Fruit fly (Drosophila melanogaster) whole organism, embryonic: ENCODE measurements around the gene CG13634.

Experiments used
- Aef1 ChIP-seq: fragments of 200-800 bp; sonication (Bioruptor generic); IDR thresholded peaks from 3 replicates; pipeline ENCODE4 v1.3.6; 2022; ENCODE audit warnings: missing biosample characterization, missing genetic modification characterization
- Blimp-1 ChIP-seq: fragments of 200-800 bp; sonication (Bioruptor generic); optimal IDR thresholded peaks from 3 replicates; lab custom pipeline; 2018; ENCODE audit warnings: missing biosample characterization, missing genetic modification characterization, mild to moderate bottlenecking, moderate library complexity, missing genetic modification reagents
- CG10209 ChIP-seq: fragments of 200-800 bp; sonication (Bioruptor generic); optimal IDR thresholded peaks from 3 replicates; lab custom pipeline; 2017; ENCODE audit warnings: missing biosample characterization, mild to moderate bottlenecking, missing genetic modification characterization, missing genetic modification reagents
- CG11560 ChIP-seq: fragments of 200-800 bp; sonication (Bioruptor generic); IDR thresholded peaks from 3 replicates; pipeline ENCODE4 v1.3.6; 2022; ENCODE audit warnings: missing biosample characterization, missing genetic modification characterization
- CG15514 ChIP-seq: fragments of 200-800 bp; sonication (Bioruptor generic); optimal IDR thresholded peaks from 3 replicates; lab custom pipeline; 2017; ENCODE audit warnings: missing biosample characterization, missing genetic modification characterization, mild to moderate bottlenecking, moderate library complexity, missing genetic modification reagents
- CG1647 ChIP-seq: fragments of 200-800 bp; sonication (Bioruptor generic); optimal IDR thresholded peaks from 3 replicates; lab custom pipeline; 2016; ENCODE audit warnings: missing biosample characterization, missing genetic modification characterization
- CG17328 ChIP-seq: fragments of 200-800 bp; sonication (Bioruptor generic); IDR thresholded peaks from 2 replicates; pipeline ENCODE4 v1.3.6; 2022; ENCODE audit warnings: missing biosample characterization, missing genetic modification characterization
- CG1792 ChIP-seq: fragments of 200-800 bp; sonication (Bioruptor generic); optimal IDR thresholded peaks from 2 replicates; lab custom pipeline; 2016; ENCODE audit warnings: missing biosample characterization, missing genetic modification characterization
- CG1832 ChIP-seq: fragments of 200-800 bp; sonication (Bioruptor generic); optimal IDR thresholded peaks from 2 replicates; lab custom pipeline; 2017; ENCODE audit warnings: missing biosample characterization, mild to moderate bottlenecking, missing genetic modification characterization, inconsistent platforms
- CG18476 ChIP-seq: fragments of 200-800 bp; sonication (Bioruptor generic); optimal IDR thresholded peaks from 2 replicates; lab custom pipeline; 2016; ENCODE audit warnings: missing biosample characterization, mild to moderate bottlenecking, missing genetic modification characterization
- CG2116 ChIP-seq: fragments of 200-800 bp; sonication (Bioruptor generic); optimal IDR thresholded peaks from 3 replicates; lab custom pipeline; 2018; ENCODE audit warnings: missing biosample characterization, mild to moderate bottlenecking, missing genetic modification characterization
- CG3163 ChIP-seq: fragments of 200-800 bp; sonication (Bioruptor generic); optimal IDR thresholded peaks from 3 replicates; lab custom pipeline; 2016; ENCODE audit warnings: missing biosample characterization, missing genetic modification characterization
- CG3281 ChIP-seq: fragments of 200-800 bp; sonication (Bioruptor generic); optimal IDR thresholded peaks from 3 replicates; lab custom pipeline; 2017; ENCODE audit warnings: missing biosample characterization, mild to moderate bottlenecking, missing genetic modification characterization
- CG34224 ChIP-seq: fragments of 200-800 bp; sonication (Bioruptor generic); IDR thresholded peaks from 3 replicates; pipeline ENCODE4 v1.3.6; 2022; ENCODE audit warnings: missing biosample characterization, missing genetic modification characterization; ENCODE audit not compliant: partially characterized antibody
- CG3726 ChIP-seq: fragments of 200-800 bp; sonication (Bioruptor generic); IDR thresholded peaks from 3 replicates; pipeline ENCODE4, ENCODE4 v1.3.6; 2022; ENCODE audit warnings: missing biosample characterization, missing genetic modification characterization
- CG42726 ChIP-seq: fragments of 200-800 bp; sonication (Bioruptor generic); IDR thresholded peaks from 2 replicates; pipeline ENCODE4 v1.3.6; 2022; ENCODE audit warnings: missing biosample characterization, missing genetic modification characterization; ENCODE audit not compliant: partially characterized antibody
- CG4282 ChIP-seq: fragments of 200-800 bp; sonication (Bioruptor generic); optimal IDR thresholded peaks from 2 replicates; lab custom pipeline; 2016; ENCODE audit warnings: missing biosample characterization, missing genetic modification characterization
- CG4360 ChIP-seq: fragments of 200-800 bp; sonication (Bioruptor generic); IDR thresholded peaks from 2 replicates; pipeline ENCODE4 v1.3.6; 2022; ENCODE audit warnings: missing biosample characterization, missing genetic modification characterization
- CG4404 ChIP-seq: fragments of 200-800 bp; sonication (Bioruptor generic); IDR thresholded peaks from 2 replicates; pipeline ENCODE4 v1.3.6; 2022; ENCODE audit warnings: missing biosample characterization, missing genetic modification characterization
- CG4707 ChIP-seq: fragments of 200-800 bp; sonication (Bioruptor generic); optimal IDR thresholded peaks from 2 replicates; lab custom pipeline; 2018; ENCODE audit warnings: missing biosample characterization, mild to moderate bottlenecking, missing genetic modification characterization, moderate library complexity
- CG6272 ChIP-seq: fragments of 200-800 bp; sonication (Bioruptor generic); IDR thresholded peaks from 2 replicates; pipeline ENCODE4 v1.3.6; 2022; ENCODE audit warnings: missing biosample characterization, missing genetic modification characterization
- CG8281 ChIP-seq: fragments of 200-800 bp; sonication (Bioruptor generic); optimal IDR thresholded peaks from 2 replicates; lab custom pipeline; 2018; ENCODE audit warnings: missing biosample characterization, mild to moderate bottlenecking, missing genetic modification characterization, moderate library complexity
- Camta ChIP-seq: fragments of 200-800 bp; sonication (Bioruptor generic); optimal IDR thresholded peaks from 2 replicates; lab custom pipeline; 2016; ENCODE audit warnings: missing biosample characterization, missing genetic modification characterization
- CkIIα-i1 ChIP-seq: fragments of 200-800 bp; sonication (Bioruptor generic); IDR thresholded peaks from 2 replicates; pipeline ENCODE4 v1.3.6; 2022; ENCODE audit warnings: missing biosample characterization, missing genetic modification characterization
- E2f2 ChIP-seq: fragments of 200-800 bp; sonication (Bioruptor generic); IDR thresholded peaks from 2 replicates; pipeline ENCODE4 v1.3.6; 2022; ENCODE audit warnings: missing biosample characterization, missing genetic modification characterization
- PHDP ChIP-seq: fragments of 200-800 bp; sonication (Bioruptor generic); optimal IDR thresholded peaks from 3 replicates; lab custom pipeline; 2018; ENCODE audit warnings: missing biosample characterization, mild to moderate bottlenecking, missing genetic modification characterization, moderate library complexity
- Scr ChIP-seq: fragments of 200-800 bp; sonication (Bioruptor generic); IDR thresholded peaks from 2 replicates; pipeline ENCODE4 v1.3.6; 2022; ENCODE audit warnings: missing biosample characterization, missing genetic modification characterization; ENCODE audit not compliant: partially characterized antibody
- Trl ChIP-seq, 3 experiments: fragments of >200 bp in 2 of 3; fragments of 200-800 bp in 1 of 3; sonication (Bioruptor generic) in 1 of 3; optimal IDR thresholded peaks; 2 replicates in 1 of 3; 3 replicates in 2 of 3; lab custom pipeline; 2016 to 2017; ENCODE audit warnings: missing biosample characterization in 1 of 3, missing genetic modification characterization in 1 of 3
- Xrp1 ChIP-seq: fragments of 200-800 bp; sonication (Bioruptor generic); IDR thresholded peaks from 2 replicates; pipeline ENCODE4 v1.3.6; 2022; ENCODE audit warnings: missing biosample characterization, missing genetic modification characterization
- YL-1 ChIP-seq: fragments of 200-800 bp; sonication (Bioruptor generic); optimal IDR thresholded peaks from 3 replicates; lab custom pipeline; 2017; ENCODE audit warnings: missing biosample characterization, mild to moderate bottlenecking, missing genetic modification characterization
- ab ChIP-seq: fragments of 200-800 bp; sonication (Bioruptor generic); optimal IDR thresholded peaks from 2 replicates; lab custom pipeline; 2016; ENCODE audit warnings: missing biosample characterization, missing genetic modification characterization
- amos ChIP-seq: fragments of 200-800 bp; sonication (Bioruptor generic); IDR thresholded peaks from 2 replicates; pipeline ENCODE4 v1.3.6; 2022; ENCODE audit warnings: missing biosample characterization, missing genetic modification characterization; ENCODE audit not compliant: partially characterized antibody
- bab2 ChIP-seq: fragments of 200-800 bp; sonication (Bioruptor generic); optimal IDR thresholded peaks from 2 replicates; lab custom pipeline; 2016; ENCODE audit warnings: missing biosample characterization, missing genetic modification characterization
- eve ChIP-seq, 2 experiments: fragments of >200 bp; optimal IDR thresholded peaks; 2 replicates each; lab custom pipeline; 2017; ENCODE audit warnings: missing biosample characterization in 2 of 2, missing genetic modification characterization in 2 of 2
- fru ChIP-seq: fragments of >200 bp; optimal IDR thresholded peaks from 2 replicates; lab custom pipeline; 2017
- grn ChIP-seq: fragments of 200-800 bp; sonication (Bioruptor generic); optimal IDR thresholded peaks from 3 replicates; lab custom pipeline; 2017; ENCODE audit warnings: missing biosample characterization, missing genetic modification characterization
- ind ChIP-seq: fragments of 200-800 bp; sonication (Bioruptor generic); optimal IDR thresholded peaks from 3 replicates; lab custom pipeline; 2016; ENCODE audit warnings: missing biosample characterization, missing genetic modification characterization
- lab ChIP-seq: fragments of 200-800 bp; sonication (Bioruptor generic); optimal IDR thresholded peaks from 3 replicates; lab custom pipeline; 2017; ENCODE audit warnings: missing biosample characterization, missing genetic modification characterization, mild to moderate bottlenecking, moderate library complexity, missing genetic modification reagents
- onecut ChIP-seq: fragments of 200-800 bp; sonication (Bioruptor generic); IDR thresholded peaks from 2 replicates; pipeline ENCODE4 v1.3.6; 2022; ENCODE audit warnings: missing biosample characterization, missing genetic modification characterization
- prd ChIP-seq, 3 experiments: fragments of >200 bp in 2 of 3; fragments of 200-800 bp in 1 of 3; sonication (Bioruptor generic) in 1 of 3; optimal IDR thresholded peaks in 2 of 3; IDR thresholded peaks in 1 of 3; 2 replicates in 2 of 3; 3 replicates in 1 of 3; pipeline versions ENCODE4 v1.3.6 to Lab custom; 2017 to 2022; ENCODE audit warnings: missing biosample characterization in 1 of 3, missing genetic modification characterization in 1 of 3
- pzg ChIP-seq: fragments of 200-800 bp; sonication (Bioruptor generic); optimal IDR thresholded peaks from 3 replicates; lab custom pipeline; 2018; ENCODE audit warnings: missing biosample characterization, mild to moderate bottlenecking, missing genetic modification characterization, moderate library complexity
- shn ChIP-seq: fragments of 200-800 bp; sonication (Bioruptor generic); optimal IDR thresholded peaks from 3 replicates; lab custom pipeline; 2016; ENCODE audit warnings: missing biosample characterization, missing genetic modification characterization
- sim ChIP-seq: fragments of 200-800 bp; sonication (Bioruptor generic); IDR thresholded peaks from 2 replicates; pipeline ENCODE4 v1.3.6; 2022; ENCODE audit warnings: missing biosample characterization, missing genetic modification characterization
- tll ChIP-seq, 2 experiments: fragments of 200-800 bp in 1 of 2; fragments of >200 bp in 1 of 2; sonication (Bioruptor generic) in 1 of 2; optimal IDR thresholded peaks; 2 replicates each; lab custom pipeline; 2017 to 2019; ENCODE audit warnings: missing biosample characterization in 2 of 2, missing genetic modification characterization in 2 of 2, mild to moderate bottlenecking in 1 of 2, moderate library complexity in 1 of 2
- vnd ChIP-seq: fragments of 200-800 bp; sonication (Bioruptor generic); IDR thresholded peaks from 3 replicates; pipeline ENCODE4 v1.3.6; 2022; ENCODE audit warnings: missing biosample characterization, missing genetic modification characterization; ENCODE audit not compliant: partially characterized antibody
- wdn ChIP-seq: fragments of 200-800 bp; sonication (Bioruptor generic); IDR thresholded peaks from 2 replicates; pipeline ENCODE4 v1.3.6; 2022; ENCODE audit warnings: missing biosample characterization, missing genetic modification characterization
- zf30C ChIP-seq: fragments of 200-800 bp; sonication (Bioruptor generic); optimal IDR thresholded peaks from 3 replicates; lab custom pipeline; 2018; ENCODE audit warnings: missing biosample characterization, mild to moderate bottlenecking, missing genetic modification characterization

CG13634 gene

dm6 chr3R:24771273-24772231, 18.4 kb downstream of the CG13634 start, which contains the start of gene CG42331 (continued):
- TF ChIP-seq shn (GFP tag; lab: Kevin White, UChicago): peak; percentile 57
- TF ChIP-seq CG18476 (GFP tag; lab: Kevin White, UChicago): no peak
- peak; percentile 51 for TF ChIP-seq CG1792 (GFP tag; lab: Kevin White, UChicago)
- TF ChIP-seq tll (GFP tag; optimal IDR thresholded peaks at IDR 0.05; lab: Kevin White, UChicago): no peak
- TF ChIP-seq CG1832: no peak
- no peak for TF ChIP-seq E2f2 (GFP tag; lab: Robert Waterston, UW)
- no peak for TF ChIP-seq CG11560
- peak; percentile 61; the same call in 1 of the 2 replicates for TF ChIP-seq Xrp1
- TF ChIP-seq onecut (GFP tag; lab: Robert Waterston, UW): peak; percentile 25; the same call in 1 of the 2 replicates
- no peak for TF ChIP-seq prd (optimal IDR thresholded peaks at IDR 0.05; lab: Kevin White, UChicago)
- TF ChIP-seq prd (GFP tag; IDR thresholded peaks at IDR 0.05; lab: Robert Waterston, UW): 0 out of 3 replicates have a peak, but pooled peaks have one; percentile 38
- TF ChIP-seq Blimp-1 (GFP tag; lab: Kevin White, UChicago): no peak
- TF ChIP-seq YL-1 (GFP tag; lab: Kevin White, UChicago): no peak
- TF ChIP-seq zf30C: no peak
- no peak for TF ChIP-seq Scr
- peak; percentile 71 for TF ChIP-seq CG3281 (GFP tag; lab: Kevin White, UChicago)
- peak; percentile 36 for TF ChIP-seq bab2
- TF ChIP-seq wdn (GFP tag; lab: Robert Waterston, UW): no peak
- peak; percentile 78 for TF ChIP-seq lab (GFP tag; lab: Kevin White, UChicago)
- TF ChIP-seq fru (lab: Kevin White, UChicago): no peak
- no peak for TF ChIP-seq amos (GFP tag; lab: Robert Waterston, UW)
- peak; percentile 39 for TF ChIP-seq Camta (GFP tag; lab: Kevin White, UChicago)
- no peak for TF ChIP-seq vnd (GFP tag; lab: Robert Waterston, UW)
- TF ChIP-seq CG4360 (GFP tag; lab: Robert Waterston, UW): 0 out of 2 replicates have a peak, but pooled peaks have one; percentile 14
- no peak for TF ChIP-seq CG4707
- peak; percentile 33 for TF ChIP-seq CG15514
- no peak for TF ChIP-seq sim
- TF ChIP-seq CG1647 (GFP tag; lab: Kevin White, UChicago): no peak
- TF ChIP-seq CG2116 (GFP tag; lab: Kevin White, UChicago): peak; percentile 23
- TF ChIP-seq CG10209 (GFP tag; lab: Kevin White, UChicago): peak; percentile 54
- peak; percentile 72 for TF ChIP-seq CG8281 (tag; lab: Kevin White, UChicago)
- no peak for TF ChIP-seq CG4404
- TF ChIP-seq CG3163: peak; percentile 16
- TF ChIP-seq CG17328 (GFP tag; lab: Robert Waterston, UW): no peak
- no peak for TF ChIP-seq CG42726 (GFP tag; lab: Robert Waterston, UW)
- TF ChIP-seq CG4282 (GFP tag; lab: Kevin White, UChicago): no peak
- TF ChIP-seq pzg (GFP tag; lab: Kevin White, UChicago): no peak
- no peak for TF ChIP-seq CG34224 (GFP tag; lab: Robert Waterston, UW)
- TF ChIP-seq Aef1 (GFP tag; lab: Robert Waterston, UW): peak; percentile 55; the same call in 2 of the 3 replicates
- TF ChIP-seq grn: peak; percentile 2
- TF ChIP-seq ab (GFP tag; lab: Kevin White, UChicago): no peak
- peak in 1 of 2 experiments; percentile 61 for TF ChIP-seq eve (GFP tag; optimal IDR thresholded peaks at IDR 0.05; lab: Kevin White, UChicago)
- TF ChIP-seq Trl (optimal IDR thresholded peaks at IDR 0.05; lab: Kevin White, UChicago): peak; percentile 35 to 60
- peak; percentile 27 for TF ChIP-seq Trl (GFP tag; optimal IDR thresholded peaks at IDR 0.05; lab: Kevin White, UChicago)
- TF ChIP-seq CG6272: no peak
- peak; percentile 75 for TF ChIP-seq PHDP (tag; lab: Kevin White, UChicago)
- no peak for TF ChIP-seq CG3726 (GFP tag; lab: Robert Waterston, UW)
- TF ChIP-seq CkIIα-i1 (GFP tag; lab: Robert Waterston, UW): no peak
- TF ChIP-seq ind: peak; percentile 65
